Worm (Caenorhabditis elegans) whole organism, L3 larva: ENCODE measurements around the gene rmh-2.

Experiments
- ama-1 ChIP-seq: fragments of 150-350 bp; optimal IDR thresholded peaks from 2 replicates; lab custom pipeline; 2018
- mdl-1 ChIP-seq: fragments of 150-350 bp; optimal IDR thresholded peaks from 2 replicates; lab custom pipeline; 2014; ENCODE audit warnings: missing biosample characterization, missing genetic modification characterization
- nfya-1 ChIP-seq: sonication (generic microtip); optimal IDR thresholded peaks from 2 replicates; lab custom pipeline; 2017; ENCODE audit warnings: missing genetic modification characterization, mild to moderate bottlenecking, missing compliant biosample characterization, antibody characterized with exemption, moderate library complexity; ENCODE audit not compliant: insufficient read depth
- nhr-12 ChIP-seq: fragments of 150-350 bp; optimal IDR thresholded peaks from 2 replicates; lab custom pipeline; 2014; ENCODE audit warnings: missing biosample characterization, missing genetic modification characterization
- nhr-237 ChIP-seq: fragments of 150-350 bp; optimal IDR thresholded peaks from 2 replicates; lab custom pipeline; 2014; ENCODE audit warnings: missing biosample characterization, missing genetic modification characterization
- nhr-25 ChIP-seq: sonication (generic microtip); optimal IDR thresholded peaks from 2 replicates; lab custom pipeline; 2017; ENCODE audit warnings: missing biosample characterization, missing genetic modification characterization
- nhr-76 ChIP-seq: fragments of 150-350 bp; sonication (generic microtip); optimal IDR thresholded peaks from 5 replicates; lab custom pipeline; 2014; ENCODE audit warnings: missing biosample characterization, missing genetic modification characterization
- skn-1 ChIP-seq: fragments of 150-350 bp; optimal IDR thresholded peaks from 2 replicates; lab custom pipeline; 2014; ENCODE audit warnings: missing biosample characterization, missing genetic modification characterization
- snpc-4 ChIP-seq: fragments of 150-350 bp; optimal IDR thresholded peaks from 2 replicates; lab custom pipeline; 2014; ENCODE audit warnings: missing biosample characterization, missing genetic modification characterization

DNA sequence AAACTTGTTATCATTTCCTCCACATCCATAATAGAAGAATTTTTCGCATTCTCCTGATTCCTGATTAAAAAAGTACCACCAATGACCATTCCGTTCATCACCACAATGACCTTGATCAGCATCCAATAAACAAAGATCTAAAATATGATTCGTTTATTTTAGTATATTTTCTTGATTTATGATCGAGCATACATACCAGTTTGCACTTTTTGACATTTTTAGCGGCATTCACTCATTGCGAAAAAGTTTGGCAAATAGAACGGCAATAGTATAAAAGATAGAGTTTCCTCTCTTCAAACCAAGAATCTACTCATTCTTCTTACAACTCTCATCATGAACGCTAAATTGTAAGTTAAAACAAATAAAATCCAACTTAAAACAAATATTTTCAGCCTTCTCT, 16.7 kb downstream of the rmh-2 start, which contains the start of gene fipr-10:
- TF ChIP-seq nhr-237 (tag; lab: Kevin White, UChicago) (no peak), skn-1 (tag; lab: Kevin White, UChicago) (no peak), ama-1 (lab: Kevin White, UChicago) (no peak), nhr-25 (tag; lab: Kevin White, UChicago) (no peak), nfya-1 (tag; lab: Kevin White, UChicago) (no peak), snpc-4 (tag; lab: Kevin White, UChicago) (no peak), mdl-1 (tag; lab: Kevin White, UChicago) (no peak), nhr-12 (tag; lab: Kevin White, UChicago) (no peak), nhr-76 (tag; lab: Kevin White, UChicago) (no peak)
